Worm (Caenorhabditis elegans): ENCODE measurements around the gene eif-3.K.

DNA sequence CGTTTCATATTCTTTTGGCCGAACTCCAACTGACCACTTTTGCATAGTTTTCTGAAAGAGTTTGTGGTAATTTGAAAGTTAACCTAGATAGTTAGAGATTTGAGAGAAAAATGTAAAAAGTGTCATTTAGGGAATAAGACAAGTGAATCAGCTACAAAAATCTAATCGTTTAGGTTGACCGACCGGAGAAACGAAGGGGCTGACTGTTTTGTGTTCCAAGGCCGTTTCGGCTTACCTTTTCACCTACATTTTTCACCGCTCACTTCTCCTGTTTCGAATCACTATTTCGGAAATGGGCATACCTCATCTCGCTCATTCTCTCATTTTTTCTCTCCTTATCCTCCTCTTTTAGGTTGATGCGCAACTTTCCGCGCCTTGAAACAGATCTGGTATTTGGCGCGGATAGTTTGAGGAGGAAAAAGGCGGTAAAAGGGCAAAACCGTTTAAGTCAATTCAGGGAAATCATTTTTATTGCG is 7.3 kb downstream of the eif-3.K start, which contains the start of gene mpst-7:
- TF ChIP-seq R02D3.7 (tag; optimal IDR thresholded peaks at IDR 0.05) (no peak), nhr-25 (tag; optimal IDR thresholded peaks at IDR 0.05) (peak; percentile 57), fkh-10 (GFP tag; optimal IDR thresholded peaks at IDR 0.05) (no peak), snpc-4 (tag; optimal IDR thresholded peaks at IDR 0.05) (no peak), unc-62 (GFP tag; optimal IDR thresholded peaks at IDR 0.05) (no peak), nhr-11 (tag; optimal IDR thresholded peaks at IDR 0.05) (no peak), nhr-77 (tag; optimal IDR thresholded peaks at IDR 0.05) (no peak), nhr-76 (tag; optimal IDR thresholded peaks at IDR 0.05) (no peak)
